Worm (Caenorhabditis elegans) whole organism, L2 larva: ENCODE data around the gene atln-1.

ENCODE experiments used
- egl-27 ChIP-seq: sonication (generic microtip); optimal IDR thresholded peaks from 3 replicates; lab custom pipeline; 2017; ENCODE audit warnings: missing biosample characterization, missing genetic modification reagents, missing genetic modification characterization
- elt-1 ChIP-seq: fragments of 150-350 bp; optimal IDR thresholded peaks from 2 replicates; lab custom pipeline; 2014; ENCODE audit warnings: missing biosample characterization, missing genetic modification characterization
- elt-3 ChIP-seq: sonication (generic microtip); optimal IDR thresholded peaks from 2 replicates; lab custom pipeline; 2017; ENCODE audit warnings: missing biosample characterization, missing genetic modification characterization
- fos-1 ChIP-seq: fragments of 150-350 bp; optimal IDR thresholded peaks from 2 replicates; lab custom pipeline; 2014; ENCODE audit warnings: missing biosample characterization, missing genetic modification characterization
- gmeb-1 ChIP-seq: fragments of 150-350 bp; optimal IDR thresholded peaks from 2 replicates; lab custom pipeline; 2014; ENCODE audit warnings: missing biosample characterization, missing genetic modification characterization
- lin-11 ChIP-seq: fragments of 150-350 bp; sonication (generic microtip); optimal IDR thresholded peaks from 2 replicates; lab custom pipeline; 2014; ENCODE audit warnings: missing biosample characterization, missing genetic modification characterization, inconsistent platforms, mixed read lengths
- nhr-12 ChIP-seq: fragments of 150-350 bp; optimal IDR thresholded peaks from 2 replicates; lab custom pipeline; 2014; ENCODE audit warnings: missing biosample characterization, missing genetic modification characterization
- nhr-23 ChIP-seq: fragments of 150-350 bp; optimal IDR thresholded peaks from 2 replicates; lab custom pipeline; 2014; ENCODE audit warnings: missing biosample characterization, missing genetic modification reagents, missing genetic modification characterization
- nhr-77 ChIP-seq: fragments of 150-350 bp; optimal IDR thresholded peaks from 2 replicates; lab custom pipeline; 2014; ENCODE audit warnings: missing biosample characterization, missing genetic modification characterization
- snpc-4 ChIP-seq: fragments of 150-350 bp; optimal IDR thresholded peaks from 2 replicates; lab custom pipeline; 2014; ENCODE audit warnings: missing biosample characterization, missing genetic modification characterization
- unc-62 ChIP-seq: fragments of 150-350 bp; optimal IDR thresholded peaks from 2 replicates; lab custom pipeline; 2014; ENCODE audit warnings: missing biosample characterization, missing genetic modification reagents, missing genetic modification characterization

DNA sequence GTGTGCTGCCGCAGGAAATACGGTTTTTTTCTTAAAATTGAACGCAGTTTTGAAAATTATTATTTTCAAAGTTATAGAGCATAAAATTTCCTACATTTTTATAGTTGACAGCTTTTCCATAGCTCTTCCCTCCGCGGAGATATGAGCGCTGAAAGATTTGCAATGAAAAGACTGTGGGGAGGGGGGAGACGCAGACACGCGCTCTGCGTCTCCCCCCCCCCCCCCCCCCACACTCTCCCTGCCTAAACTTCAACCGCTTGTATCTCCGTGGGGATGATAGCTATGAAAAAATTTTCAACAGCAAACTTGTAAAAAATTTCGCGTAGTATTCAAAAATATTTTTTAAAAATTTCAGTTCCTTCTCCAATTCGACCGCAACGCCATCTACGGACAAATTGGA, 27.0 kb upstream of the atln-1 start:
- TF ChIP-seq fos-1 (tag; lab: Kevin White, UChicago) (no peak), nhr-23 (tag; lab: Kevin White, UChicago) (no peak), nhr-12 (no peak), snpc-4 (tag; lab: Kevin White, UChicago) (no peak), gmeb-1 (tag; lab: Kevin White, UChicago) (no peak), unc-62 (GFP tag; lab: Kevin White, UChicago) (no peak), nhr-77 (no peak), egl-27 (no peak), lin-11 (tag; lab: Kevin White, UChicago) (no peak), elt-3 (tag; lab: Kevin White, UChicago) (no peak), elt-1 (tag; lab: Kevin White, UChicago) (no peak)
